Worm (Caenorhabditis elegans) whole organism, L1 larva: Measurements from ENCODE around the gene M03F8.6.

ENCODE experiments used
- F16B12.6 ChIP-seq: fragments of 150-350 bp; optimal IDR thresholded peaks from 2 replicates; lab custom pipeline; 2014; ENCODE audit warnings: missing biosample characterization, missing genetic modification characterization
- aha-1 ChIP-seq: fragments of 150-350 bp; optimal IDR thresholded peaks from 2 replicates; lab custom pipeline; 2014; ENCODE audit warnings: missing biosample characterization, missing genetic modification characterization
- blmp-1 ChIP-seq: fragments of 150-350 bp; optimal IDR thresholded peaks from 2 replicates; lab custom pipeline; 2014; ENCODE audit warnings: missing biosample characterization, missing genetic modification characterization
- ceh-63 ChIP-seq: fragments of 200-800 bp; sonication (Bioruptor generic); optimal IDR thresholded peaks from 2 replicates; lab custom pipeline; 2018; ENCODE audit warnings: mild to moderate bottlenecking, missing genetic modification characterization, missing compliant biosample characterization
- efl-1 ChIP-seq, 4 experiments: fragments of 150-350 bp; optimal IDR thresholded peaks in 3 of 4; peaks in 1 of 4; 1 replicate in 1 of 4; 2 replicates in 3 of 4; lab custom pipeline; 2014; ENCODE audit warnings: missing biosample characterization in 2 of 4, missing genetic modification characterization in 2 of 4, missing genetic modification reagents in 2 of 4
- egl-27 ChIP-seq, 2 experiments: fragments of 150-350 bp in 1 of 2; sonication (generic microtip); optimal IDR thresholded peaks; 3 replicates each; lab custom pipeline; 2017 to 2018; ENCODE audit warnings: missing biosample characterization in 2 of 2, missing genetic modification characterization in 2 of 2, missing genetic modification reagents in 2 of 2
- lin-39 ChIP-seq: fragments of 150-350 bp; optimal IDR thresholded peaks from 2 replicates; lab custom pipeline; 2014; ENCODE audit warnings: missing biosample characterization, missing genetic modification reagents, missing genetic modification characterization
- lsy-2 ChIP-seq, 2 experiments: fragments of 150-350 bp; optimal IDR thresholded peaks; 2 replicates each; lab custom pipeline; 2014; ENCODE audit warnings: missing biosample characterization in 2 of 2, missing genetic modification characterization in 2 of 2
- mdl-1 ChIP-seq, 2 experiments: fragments of 150-350 bp; optimal IDR thresholded peaks; 2 replicates each; lab custom pipeline; 2014 to 2017; ENCODE audit warnings: missing biosample characterization in 2 of 2, missing genetic modification characterization in 2 of 2, inconsistent platforms in 1 of 2
- nhr-76 ChIP-seq: sonication (generic microtip); optimal IDR thresholded peaks from 2 replicates; lab custom pipeline; 2017; ENCODE audit warnings: missing biosample characterization, missing genetic modification characterization
- nhr-90 ChIP-seq: sonication (generic microtip); optimal IDR thresholded peaks from 2 replicates; lab custom pipeline; 2016; ENCODE audit warnings: mild to moderate bottlenecking, missing genetic modification characterization, missing compliant biosample characterization; ENCODE audit not compliant: poor library complexity
- sptf-1 ChIP-seq: fragments of 150-350 bp; optimal IDR thresholded peaks from 2 replicates; lab custom pipeline; 2014; ENCODE audit warnings: missing biosample characterization, missing genetic modification characterization
- unc-86 ChIP-seq: sonication (generic microtip); optimal IDR thresholded peaks from 2 replicates; lab custom pipeline; 2016; ENCODE audit warnings: missing genetic modification characterization, missing compliant biosample characterization

ce11 chrV:5955627-5956026, 980 bp upstream of the M03F8.6 start:
- TF ChIP-seq efl-1 (optimal IDR thresholded peaks at IDR 0.05; lab: Kevin White, UChicago) (no peak), efl-1 (GFP tag; optimal IDR thresholded peaks at IDR 0.05 in 1 of 2; lab: Kevin White, UChicago) (peak in 1 of 2 experiments; percentile 39), sptf-1 (no peak), lsy-2 (tag; optimal IDR thresholded peaks at IDR 0.05; lab: Kevin White, UChicago) (no peak), nhr-76 (tag; lab: Kevin White, UChicago) (no peak), egl-27 (tag; optimal IDR thresholded peaks at IDR 0.05; lab: Kevin White, UChicago) (no peak), ceh-63 (no peak), mdl-1 (tag; optimal IDR thresholded peaks at IDR 0.05; lab: Kevin White, UChicago) (no peak), F16B12.6 (tag; lab: Kevin White, UChicago) (no peak), aha-1 (tag; lab: Kevin White, UChicago) (no peak), nhr-90 (tag; lab: Kevin White, UChicago) (no peak), lin-39 (tag; lab: Kevin White, UChicago) (no peak), unc-86 (tag; lab: Kevin White, UChicago) (no peak), blmp-1 (peak; percentile 8)
